Worm (Caenorhabditis elegans): ENCODE measurements around the gene F29B9.11.

ce11 chrIV:4686898-4687297, 26.9 kb upstream of the F29B9.11 start:
- no peak for TF ChIP-seq nhr-77 (tag; optimal IDR thresholded peaks at IDR 0.05)
- TF ChIP-seq unc-62 (GFP tag; optimal IDR thresholded peaks at IDR 0.05): no peak
- no peak for TF ChIP-seq elt-3 (tag; optimal IDR thresholded peaks at IDR 0.05)
- no peak for TF ChIP-seq nhr-11 (tag; optimal IDR thresholded peaks at IDR 0.05)
- no peak for TF ChIP-seq nhr-12 (tag; optimal IDR thresholded peaks at IDR 0.05)

Data from whole organism, L3 larva.